Worm (Caenorhabditis elegans) whole organism, L1 larva: ENCODE measurements around the gene C29F9.8.
A peak's percentile ranks its signal among the peaks of the same experiment; 100 is the strongest.

Experiments used
- C16A3.4 ChIP-seq: fragments of 150-350 bp; optimal IDR thresholded peaks from 2 replicates; lab custom pipeline; 2014; ENCODE audit warnings: missing biosample characterization, missing genetic modification characterization
- C34B4.2 ChIP-seq: sonication (generic microtip); optimal IDR thresholded peaks from 2 replicates; lab custom pipeline; 2017; ENCODE audit warnings: mild to moderate bottlenecking, missing genetic modification characterization, missing compliant biosample characterization
- F16B12.6 ChIP-seq: fragments of 150-350 bp; optimal IDR thresholded peaks from 2 replicates; lab custom pipeline; 2014; ENCODE audit warnings: missing biosample characterization, missing genetic modification characterization
- Y116A8C.19 ChIP-seq: sonication (generic microtip); optimal IDR thresholded peaks from 2 replicates; lab custom pipeline; 2016; ENCODE audit warnings: missing compliant biosample characterization, missing genetic modification characterization, borderline replicate concordance
- aha-1 ChIP-seq: fragments of 150-350 bp; optimal IDR thresholded peaks from 2 replicates; lab custom pipeline; 2014; ENCODE audit warnings: missing biosample characterization, missing genetic modification characterization
- alr-1 ChIP-seq: fragments of 200-800 bp; sonication (Bioruptor generic); optimal IDR thresholded peaks from 2 replicates; lab custom pipeline; 2018; ENCODE audit warnings: borderline replicate concordance, mild to moderate bottlenecking, missing genetic modification characterization, missing compliant biosample characterization
- aly-2 ChIP-seq: fragments of 150-350 bp; optimal IDR thresholded peaks from 2 replicates; lab custom pipeline; 2014; ENCODE audit warnings: missing biosample characterization, missing genetic modification characterization
- ama-1 ChIP-seq: fragments of 150-350 bp; optimal IDR thresholded peaks from 2 replicates; lab custom pipeline; 2014
- blmp-1 ChIP-seq: fragments of 150-350 bp; optimal IDR thresholded peaks from 2 replicates; lab custom pipeline; 2014; ENCODE audit warnings: missing biosample characterization, missing genetic modification characterization
- ceh-82 ChIP-seq, 3 experiments: fragments of 150-350 bp in 1 of 3; sonication (generic microtip) in 2 of 3; optimal IDR thresholded peaks; 2 replicates each; lab custom pipeline; 2014 to 2017; ENCODE audit warnings: missing biosample characterization in 3 of 3, missing genetic modification characterization in 3 of 3
- ceh-88 ChIP-seq: fragments of 200-800 bp; sonication (Bioruptor generic); IDR thresholded peaks from 2 replicates; pipeline ENCODE4 v1.3.6; 2022; ENCODE audit warnings: missing genetic modification characterization, missing compliant biosample characterization
- ceh-90 ChIP-seq: sonication (generic microtip); optimal IDR thresholded peaks from 2 replicates; lab custom pipeline; 2016; ENCODE audit warnings: missing genetic modification characterization, missing compliant biosample characterization
- ces-1 ChIP-seq: fragments of 150-350 bp; optimal IDR thresholded peaks from 2 replicates; lab custom pipeline; 2014; ENCODE audit warnings: missing biosample characterization, missing genetic modification reagents, missing genetic modification characterization
- dsc-1 ChIP-seq: sonication (generic microtip); optimal IDR thresholded peaks from 2 replicates; lab custom pipeline; 2016; ENCODE audit warnings: mild to moderate bottlenecking, missing genetic modification characterization, missing compliant biosample characterization
- efl-1 ChIP-seq, 4 experiments: fragments of 150-350 bp; optimal IDR thresholded peaks in 3 of 4; peaks in 1 of 4; 1 replicate in 1 of 4; 2 replicates in 3 of 4; lab custom pipeline; 2014; ENCODE audit warnings: missing biosample characterization in 2 of 4, missing genetic modification characterization in 2 of 4, missing genetic modification reagents in 2 of 4
- efl-3 ChIP-seq: fragments of 200-800 bp; sonication (Bioruptor generic); optimal IDR thresholded peaks from 2 replicates; lab custom pipeline; 2018; ENCODE audit warnings: mild to moderate bottlenecking, missing genetic modification characterization, missing compliant biosample characterization
- fkh-8 ChIP-seq: sonication (generic microtip); optimal IDR thresholded peaks from 2 replicates; lab custom pipeline; 2016; ENCODE audit warnings: mild to moderate bottlenecking, missing genetic modification characterization, missing compliant biosample characterization
- fos-1 ChIP-seq: fragments of 150-350 bp; optimal IDR thresholded peaks from 2 replicates; lab custom pipeline; 2014; ENCODE audit warnings: missing biosample characterization, missing genetic modification characterization
- grh-1 ChIP-seq: fragments of 200-800 bp; sonication (Bioruptor generic); IDR thresholded peaks from 2 replicates; pipeline ENCODE4 v1.3.6; 2022; ENCODE audit warnings: missing genetic modification reagents, missing genetic modification characterization, missing compliant biosample characterization
- hlh-4 ChIP-seq: sonication (generic microtip); optimal IDR thresholded peaks from 2 replicates; lab custom pipeline; 2016; ENCODE audit warnings: mild to moderate bottlenecking, missing genetic modification characterization, missing compliant biosample characterization
- isw-1 ChIP-seq: fragments of 200-800 bp; sonication (Bioruptor generic); IDR thresholded peaks from 2 replicates; pipeline ENCODE4 v1.3.6; 2022; ENCODE audit warnings: missing genetic modification characterization, missing compliant biosample characterization
- lin-15B ChIP-seq: fragments of 150-350 bp; sonication (generic microtip); optimal IDR thresholded peaks from 3 replicates; lab custom pipeline; 2014; ENCODE audit warnings: missing biosample characterization, missing genetic modification characterization
- lin-35 ChIP-seq, 2 experiments: fragments of 150-350 bp; optimal IDR thresholded peaks; 2 replicates each; lab custom pipeline; 2014; ENCODE audit warnings: missing biosample characterization in 2 of 2, missing genetic modification characterization in 2 of 2, missing genetic modification reagents in 2 of 2
- lin-39 ChIP-seq: fragments of 150-350 bp; optimal IDR thresholded peaks from 2 replicates; lab custom pipeline; 2014; ENCODE audit warnings: missing biosample characterization, missing genetic modification reagents, missing genetic modification characterization
- lsy-2 ChIP-seq, 2 experiments: fragments of 150-350 bp; optimal IDR thresholded peaks; 2 replicates each; lab custom pipeline; 2014; ENCODE audit warnings: missing biosample characterization in 2 of 2, missing genetic modification characterization in 2 of 2
- mab-9 ChIP-seq: fragments of 200-800 bp; sonication (Bioruptor generic); IDR thresholded peaks from 2 replicates; pipeline ENCODE4 v1.3.6; 2022; ENCODE audit warnings: missing genetic modification reagents, missing genetic modification characterization, missing compliant biosample characterization
- nhr-11 ChIP-seq: fragments of 150-350 bp; optimal IDR thresholded peaks from 2 replicates; lab custom pipeline; 2014; ENCODE audit warnings: missing biosample characterization, missing genetic modification characterization
- nhr-237 ChIP-seq: fragments of 150-350 bp; optimal IDR thresholded peaks from 2 replicates; lab custom pipeline; 2014; ENCODE audit warnings: missing biosample characterization, missing genetic modification characterization
- nhr-28 ChIP-seq: fragments of 150-350 bp; optimal IDR thresholded peaks from 2 replicates; lab custom pipeline; 2014; ENCODE audit warnings: missing biosample characterization, missing genetic modification characterization
- nhr-47 ChIP-seq: sonication (generic microtip); optimal IDR thresholded peaks from 2 replicates; lab custom pipeline; 2016; ENCODE audit warnings: mild to moderate bottlenecking, missing genetic modification characterization, moderate library complexity, missing compliant biosample characterization
- nhr-71 ChIP-seq: sonication (generic microtip); optimal IDR thresholded peaks from 2 replicates; lab custom pipeline; 2016; ENCODE audit warnings: mild to moderate bottlenecking, missing genetic modification characterization, moderate library complexity, missing compliant biosample characterization
- nhr-76 ChIP-seq: sonication (generic microtip); optimal IDR thresholded peaks from 2 replicates; lab custom pipeline; 2017; ENCODE audit warnings: missing biosample characterization, missing genetic modification characterization
- nhr-77 ChIP-seq: fragments of 150-350 bp; optimal IDR thresholded peaks from 2 replicates; lab custom pipeline; 2014; ENCODE audit warnings: missing biosample characterization, missing genetic modification characterization
- nhr-84 ChIP-seq: sonication (generic microtip); optimal IDR thresholded peaks from 2 replicates; lab custom pipeline; 2017; ENCODE audit warnings: missing biosample characterization, missing genetic modification characterization
- pag-3 ChIP-seq: sonication (generic microtip); optimal IDR thresholded peaks from 2 replicates; lab custom pipeline; 2017; ENCODE audit warnings: missing genetic modification characterization, mild to moderate bottlenecking, missing compliant biosample characterization, antibody characterized with exemption, borderline replicate concordance; ENCODE audit not compliant: insufficient read depth
- pax-3 ChIP-seq: fragments of 200-800 bp; sonication (Bioruptor generic); optimal IDR thresholded peaks from 2 replicates; lab custom pipeline; 2018; ENCODE audit warnings: mild to moderate bottlenecking, missing genetic modification characterization, moderate library complexity, missing compliant biosample characterization
- pqm-1 ChIP-seq: sonication (generic microtip); optimal IDR thresholded peaks from 3 replicates; lab custom pipeline; 2017; ENCODE audit warnings: missing biosample characterization, missing genetic modification characterization
- rnt-1 ChIP-seq: sonication (generic microtip); optimal IDR thresholded peaks from 2 replicates; lab custom pipeline; 2016; ENCODE audit warnings: mild to moderate bottlenecking, missing genetic modification characterization, moderate library complexity, missing compliant biosample characterization
- snu-23 ChIP-seq: sonication (generic microtip); optimal IDR thresholded peaks from 2 replicates; lab custom pipeline; 2016; ENCODE audit warnings: missing genetic modification characterization, missing compliant biosample characterization
- sup-37 ChIP-seq: fragments of 200-800 bp; sonication (Bioruptor generic); optimal IDR thresholded peaks from 2 replicates; lab custom pipeline; 2018; ENCODE audit warnings: mild to moderate bottlenecking, missing genetic modification characterization, missing compliant biosample characterization
- unc-30 ChIP-seq: sonication (generic microtip); optimal IDR thresholded peaks from 2 replicates; lab custom pipeline; 2017; ENCODE audit warnings: missing biosample characterization, missing genetic modification characterization
- unc-86 ChIP-seq: sonication (generic microtip); optimal IDR thresholded peaks from 2 replicates; lab custom pipeline; 2016; ENCODE audit warnings: missing genetic modification characterization, missing compliant biosample characterization
- vab-15 ChIP-seq: sonication (generic microtip); optimal IDR thresholded peaks from 2 replicates; lab custom pipeline; 2017; ENCODE audit warnings: missing genotype, mild to moderate bottlenecking, missing genetic modification characterization, missing compliant biosample characterization
- ztf-4 ChIP-seq: fragments of 150-350 bp; optimal IDR thresholded peaks from 2 replicates; lab custom pipeline; 2014; ENCODE audit warnings: missing biosample characterization, missing genetic modification characterization

C29F9.8 gene

ce11 chrIII:65626-65937, 31.3 kb downstream of the C29F9.8 start (continued):
- TF ChIP-seq nhr-47 (tag; lab: Kevin White, UChicago) (no peak), unc-86 (tag; lab: Kevin White, UChicago) (no peak), fkh-8 (tag; lab: Kevin White, UChicago) (no peak), nhr-76 (tag; lab: Kevin White, UChicago) (no peak), pag-3 (tag; lab: Kevin White, UChicago) (peak; percentile 54), ceh-90 (tag; lab: Kevin White, UChicago) (no peak), blmp-1 (peak; percentile 89), nhr-84 (no peak), efl-3 (GFP tag; lab: Kevin White, UChicago) (no peak), rnt-1 (tag; lab: Kevin White, UChicago) (peak; percentile 54), lin-35 (GFP tag; optimal IDR thresholded peaks at IDR 0.05; lab: Kevin White, UChicago) (no peak), grh-1 (GFP tag; lab: Robert Waterston, UW) (no peak), ama-1 (no peak), aha-1 (tag; lab: Kevin White, UChicago) (no peak)

ce11 chrIII:64747-65625, 31.9 kb downstream of the C29F9.8 start:
- TF ChIP-seq alr-1 (tag; lab: Kevin White, UChicago): no peak
- TF ChIP-seq lin-15B: no peak
- 0 out of 2 replicates have a peak, but pooled peaks have one; percentile 5 for TF ChIP-seq mab-9 (GFP tag; lab: Robert Waterston, UW)
- TF ChIP-seq ceh-88: 0 out of 2 replicates have a peak, but pooled peaks have one; percentile 19
- no peak for TF ChIP-seq efl-1 (optimal IDR thresholded peaks at IDR 0.05; lab: Kevin White, UChicago)
- peak in 1 of 2 experiments; percentile 79 for TF ChIP-seq efl-1 (GFP tag; optimal IDR thresholded peaks at IDR 0.05 in 1 of 2; lab: Kevin White, UChicago)
- no peak for TF ChIP-seq pax-3 (tag; lab: Kevin White, UChicago)
- TF ChIP-seq nhr-237: no peak
- TF ChIP-seq ztf-4 (tag; lab: Kevin White, UChicago): no peak
- TF ChIP-seq F16B12.6 (tag; lab: Kevin White, UChicago): no peak
- TF ChIP-seq nhr-76 (tag; lab: Kevin White, UChicago): no peak

ce11 chrIII:63584-64316, 33.2 kb downstream of the C29F9.8 start:
- TF ChIP-seq isw-1 (GFP tag; lab: Robert Waterston, UW) (no peak), Y116A8C.19 (tag; lab: Kevin White, UChicago) (no peak), nhr-28 (tag; lab: Kevin White, UChicago) (no peak), C34B4.2 (tag; lab: Kevin White, UChicago) (no peak), lsy-2 (tag; optimal IDR thresholded peaks at IDR 0.05; lab: Kevin White, UChicago) (no peak)

DNA sequence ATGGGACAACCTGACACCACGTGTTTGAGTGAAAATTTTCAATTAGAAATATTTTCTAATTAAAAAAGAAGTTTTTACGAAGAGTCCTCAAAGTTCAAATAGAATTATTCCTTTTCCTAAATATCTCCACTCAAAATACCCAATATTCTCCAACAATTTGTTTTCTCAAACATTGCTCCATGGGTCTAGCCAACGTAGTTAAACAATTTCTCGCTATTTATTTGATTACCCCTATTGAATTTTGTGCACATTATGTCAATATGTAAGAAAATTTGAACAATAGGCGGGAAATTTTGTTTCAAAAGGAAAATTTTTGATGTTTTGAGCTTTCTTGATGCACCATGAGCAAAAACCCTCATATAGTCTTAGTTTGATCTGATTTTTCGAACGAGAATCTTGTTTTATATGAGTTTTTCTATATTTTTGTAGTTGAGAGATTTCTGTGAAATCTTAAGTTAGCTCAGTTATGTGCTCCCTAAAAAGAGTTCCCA, 34.5 kb downstream of the C29F9.8 start:
- TF ChIP-seq C16A3.4 (peak; percentile 21), vab-15 (tag; lab: Kevin White, UChicago) (no peak), hlh-4 (tag; lab: Kevin White, UChicago) (no peak), ces-1 (no peak), unc-30 (tag; lab: Kevin White, UChicago) (no peak), ceh-88 (peak; percentile 38; the same call in 1 of the 2 replicates), ceh-82 (tag; optimal IDR thresholded peaks at IDR 0.05; lab: Kevin White, UChicago) (peak in 1 of 3 experiments; percentile 13), sup-37 (GFP tag; lab: Kevin White, UChicago) (no peak), nhr-11 (tag; lab: Kevin White, UChicago) (no peak), efl-3 (GFP tag; lab: Kevin White, UChicago) (no peak), aly-2 (tag; lab: Kevin White, UChicago) (peak; percentile 94), nhr-77 (no peak), pqm-1 (tag; lab: Kevin White, UChicago) (no peak), rnt-1 (tag; lab: Kevin White, UChicago) (no peak), ceh-90 (tag; lab: Kevin White, UChicago) (no peak), unc-86 (tag; lab: Kevin White, UChicago) (no peak), dsc-1 (tag; lab: Kevin White, UChicago) (no peak), fkh-8 (tag; lab: Kevin White, UChicago) (no peak), fos-1 (tag; lab: Kevin White, UChicago) (no peak), nhr-71 (tag; lab: Kevin White, UChicago) (peak; percentile 37), F16B12.6 (tag; lab: Kevin White, UChicago) (no peak), snu-23 (GFP tag; lab: Kevin White, UChicago) (peak; percentile 26), lin-39 (tag; lab: Kevin White, UChicago) (no peak), lsy-2 (tag; optimal IDR thresholded peaks at IDR 0.05; lab: Kevin White, UChicago) (peak in 1 of 2 experiments; percentile 9)
